Worm (Caenorhabditis elegans): ENCODE measurements around the gene orai-1.

- no peak for TF ChIP-seq ceh-16 (tag; optimal IDR thresholded peaks at IDR 0.05)
- TF ChIP-seq nhr-21 (tag; optimal IDR thresholded peaks at IDR 0.05) = no peak
- no peak for TF ChIP-seq egl-27 (tag; optimal IDR thresholded peaks at IDR 0.05)
- TF ChIP-seq dmd-4 (tag; optimal IDR thresholded peaks at IDR 0.05) = no peak
- no peak for TF ChIP-seq fos-1 (tag; optimal IDR thresholded peaks at IDR 0.05)
- TF ChIP-seq ceh-82 (tag; optimal IDR thresholded peaks at IDR 0.05) = no peak
- TF ChIP-seq nhr-6 (tag; optimal IDR thresholded peaks at IDR 0.05) = no peak
- TF ChIP-seq elt-1 (tag; optimal IDR thresholded peaks at IDR 0.05) = no peak
- TF ChIP-seq nhr-12 (tag; optimal IDR thresholded peaks at IDR 0.05) = no peak
- TF ChIP-seq unc-62 (GFP tag; optimal IDR thresholded peaks at IDR 0.05) = no peak
These were observed 41.5 kb downstream of the orai-1 start for ce11 chrIII:688083-688482.
